1 fruit fly cellular context compared by ENCODE assay signal in genomic region chr3L:8063214-8064156, dm6.
TF ChIP-seq lines count a peak whose summit lies in the region.

Sarm (plus strand) TSS chr3L:8063874.

TF ChIP-seq in whole organism, embryonic, 481 proteins besides CTCF, POLR2A, EP300 and RAD21 (continued from another document and continues in another):
- peak; percentile 41 for TF ChIP-seq lbe (GFP tag; optimal IDR thresholded peaks at IDR 0.05; lab: Kevin White, UChicago)
- TF ChIP-seq Dll (GFP tag; IDR thresholded peaks at IDR 0.05; lab: Robert Waterston, UW; ENCODE audit: partially characterized antibody), result 0 out of 4 replicates have a peak, but pooled peaks have one; percentile 19
- no peak for TF ChIP-seq HLHmδ (GFP tag; optimal IDR thresholded peaks at IDR 0.05; lab: Kevin White, UChicago)
- no peak for TF ChIP-seq Dad (GFP tag; optimal IDR thresholded peaks at IDR 0.05; lab: Kevin White, UChicago)
- TF ChIP-seq Asciz (GFP tag; optimal IDR thresholded peaks at IDR 0.05; lab: Kevin White, UChicago), result peak; percentile 26
- peak; percentile 32 for TF ChIP-seq CG10979 (tag; optimal IDR thresholded peaks at IDR 0.05; lab: Kevin White, UChicago)
- TF ChIP-seq Pdp1 (GFP tag; optimal IDR thresholded peaks at IDR 0.05; lab: Kevin White, UChicago), result peak in 1 of 2 experiments; percentile 37
- TF ChIP-seq dpn (GFP tag; optimal IDR thresholded peaks at IDR 0.05; lab: Kevin White, UChicago), result peak; percentile 20 to 40
- no peak for TF ChIP-seq NK7.1 (GFP tag; optimal IDR thresholded peaks at IDR 0.05; lab: Kevin White, UChicago)
- TF ChIP-seq twi (tag; optimal IDR thresholded peaks at IDR 0.05; lab: Kevin White, UChicago), result peak; percentile 20
- TF ChIP-seq CG17385 (GFP tag; optimal IDR thresholded peaks at IDR 0.05; lab: Kevin White, UChicago), result peak; percentile 51
- no peak for TF ChIP-seq so (GFP tag; IDR thresholded peaks at IDR 0.05; lab: Robert Waterston, UW)
- TF ChIP-seq ewg (GFP tag; optimal IDR thresholded peaks at IDR 0.05; lab: Kevin White, UChicago), result peak; percentile 28
- TF ChIP-seq croc (GFP tag; conservative IDR thresholded peaks at IDR 0.05; lab: Robert Waterston, UW), result no peak
- 0 out of 3 replicates have a peak, but pooled peaks have one; percentile 48 for TF ChIP-seq CG2199 (GFP tag; IDR thresholded peaks at IDR 0.05; lab: Robert Waterston, UW)
- no peak for TF ChIP-seq zfh1 (GFP tag; IDR thresholded peaks at IDR 0.05; lab: Robert Waterston, UW)
- no peak for TF ChIP-seq CG32767 (GFP tag; IDR thresholded peaks at IDR 0.05; lab: Robert Waterston, UW)
- TF ChIP-seq CG9932 (GFP tag; IDR thresholded peaks at IDR 0.05; lab: Robert Waterston, UW), result no peak
- no peak for TF ChIP-seq pan (optimal IDR thresholded peaks at IDR 0.05; lab: Kevin White, UChicago)
- peak in 1 of 2 experiments; percentile 23 for TF ChIP-seq pan (GFP tag; optimal IDR thresholded peaks at IDR 0.05 in 1 of 2, IDR thresholded peaks at IDR 0.05 in 1 of 2)
- TF ChIP-seq Hr39 (optimal IDR thresholded peaks at IDR 0.05; lab: Kevin White, UChicago), result no peak
- no peak for TF ChIP-seq dmrt11E (tag; optimal IDR thresholded peaks at IDR 0.05; lab: Kevin White, UChicago)
- TF ChIP-seq CG5180 (GFP tag; optimal IDR thresholded peaks at IDR 0.05; lab: Kevin White, UChicago), result peak; percentile 33
- peak; percentile 61 for TF ChIP-seq ftz-f1 (GFP tag; optimal IDR thresholded peaks at IDR 0.05; lab: Kevin White, UChicago)
- peak; percentile 70 for TF ChIP-seq Oli (tag; optimal IDR thresholded peaks at IDR 0.05; lab: Kevin White, UChicago)
- peak; percentile 39; the same call in 1 of the 2 replicates for TF ChIP-seq Rfx (GFP tag; IDR thresholded peaks at IDR 0.05; lab: Robert Waterston, UW)
- TF ChIP-seq mam (GFP tag; optimal IDR thresholded peaks at IDR 0.05; lab: Kevin White, UChicago), result no peak
- TF ChIP-seq Six4 (GFP tag; optimal IDR thresholded peaks at IDR 0.05; lab: Kevin White, UChicago), result peak; percentile 52
- TF ChIP-seq CG13424 (tag; optimal IDR thresholded peaks at IDR 0.05; lab: Kevin White, UChicago), result peak; percentile 66
- TF ChIP-seq knrl (GFP tag; IDR thresholded peaks at IDR 0.05; lab: Robert Waterston, UW; ENCODE audit: partially characterized antibody), result no peak
- TF ChIP-seq Dek (tag; optimal IDR thresholded peaks at IDR 0.05; lab: Kevin White, UChicago), result peak; percentile 56
- TF ChIP-seq CG6813 (GFP tag; optimal IDR thresholded peaks at IDR 0.05; lab: Kevin White, UChicago), result no peak
- peak; percentile 41; the same call in 1 of the 2 replicates for TF ChIP-seq Adf1 (GFP tag; IDR thresholded peaks at IDR 0.05; lab: Robert Waterston, UW)
- TF ChIP-seq CG10147 (GFP tag; optimal IDR thresholded peaks at IDR 0.05; lab: Kevin White, UChicago), result peak; percentile 55
- peak; percentile 34 for TF ChIP-seq CG15011 (GFP tag; optimal IDR thresholded peaks at IDR 0.05; lab: Kevin White, UChicago)
- TF ChIP-seq CG30403 (GFP tag; optimal IDR thresholded peaks at IDR 0.05; lab: Kevin White, UChicago), result peak; percentile 63
- TF ChIP-seq gcm (GFP tag; optimal IDR thresholded peaks at IDR 0.05; lab: Kevin White, UChicago), result peak; percentile 29
- TF ChIP-seq lov (optimal IDR thresholded peaks at IDR 0.05; lab: Kevin White, UChicago), result no peak
- TF ChIP-seq lov (GFP tag; IDR thresholded peaks at IDR 0.05; lab: Robert Waterston, UW), result 0 out of 3 replicates have a peak, but pooled peaks have one; percentile 41
- TF ChIP-seq Taf1 (GFP tag; IDR thresholded peaks at IDR 0.05; lab: Robert Waterston, UW), result 0 out of 2 replicates have a peak, but pooled peaks have one; percentile 9
- peak; percentile 3 for TF ChIP-seq Chrac-16 (GFP tag; optimal IDR thresholded peaks at IDR 0.05; lab: Kevin White, UChicago)
- TF ChIP-seq CG11723 (GFP tag; optimal IDR thresholded peaks at IDR 0.05; lab: Kevin White, UChicago), result peak; percentile 12
- TF ChIP-seq slbo (GFP tag; IDR thresholded peaks at IDR 0.05; lab: Robert Waterston, UW), result 0 out of 2 replicates have a peak, but pooled peaks have one; percentile 4
- TF ChIP-seq gem (tag; optimal IDR thresholded peaks at IDR 0.05; lab: Kevin White, UChicago), result peak; percentile 70
- peak; percentile 58 for TF ChIP-seq grau (tag; optimal IDR thresholded peaks at IDR 0.05; lab: Kevin White, UChicago)
- TF ChIP-seq Sox102F (GFP tag; optimal IDR thresholded peaks at IDR 0.05; lab: Kevin White, UChicago), result peak; percentile 39
- TF ChIP-seq CG6689 (GFP tag; IDR thresholded peaks at IDR 0.05; lab: Robert Waterston, UW), result 0 out of 2 replicates have a peak, but pooled peaks have one; percentile 21
- no peak for TF ChIP-seq CG34376 (GFP tag; optimal IDR thresholded peaks at IDR 0.05; lab: Kevin White, UChicago)
- no peak for TF ChIP-seq CG2202 (tag; optimal IDR thresholded peaks at IDR 0.05; lab: Kevin White, UChicago)
- peak; percentile 24 for TF ChIP-seq sd (tag; optimal IDR thresholded peaks at IDR 0.05; lab: Kevin White, UChicago)
- TF ChIP-seq ap (GFP tag; IDR thresholded peaks at IDR 0.05; lab: Robert Waterston, UW), result no peak
- TF ChIP-seq kni (GFP tag; optimal IDR thresholded peaks at IDR 0.05; lab: Kevin White, UChicago), result peak; percentile 39
- TF ChIP-seq al (GFP tag; IDR thresholded peaks at IDR 0.05; lab: Robert Waterston, UW), result no peak
- peak; percentile 12 for TF ChIP-seq CG18476 (GFP tag; optimal IDR thresholded peaks at IDR 0.05; lab: Kevin White, UChicago)
- TF ChIP-seq CoRest (tag; optimal IDR thresholded peaks at IDR 0.05; lab: Kevin White, UChicago), result peak; percentile 75
- peak; percentile 52 for TF ChIP-seq Meics (GFP tag; optimal IDR thresholded peaks at IDR 0.05; lab: Kevin White, UChicago)
- TF ChIP-seq CG10267 (tag; optimal IDR thresholded peaks at IDR 0.05; lab: Kevin White, UChicago), result no peak
- TF ChIP-seq oc (tag; optimal IDR thresholded peaks at IDR 0.05; lab: Kevin White, UChicago), result peak; percentile 77
- peak; percentile 79 for TF ChIP-seq Med (GFP tag; lab: Kevin White, UChicago)
- no peak for TF ChIP-seq pb (GFP tag; optimal IDR thresholded peaks at IDR 0.05; lab: Kevin White, UChicago)
- peak; percentile 15 for TF ChIP-seq Vsx1 (GFP tag; optimal IDR thresholded peaks at IDR 0.05; lab: Kevin White, UChicago)
- TF ChIP-seq CG13775 (GFP tag; optimal IDR thresholded peaks at IDR 0.05; lab: Kevin White, UChicago), result peak; percentile 27
- TF ChIP-seq eve (GFP tag; optimal IDR thresholded peaks at IDR 0.05; lab: Kevin White, UChicago), result peak in 1 of 2 experiments; percentile 73
- TF ChIP-seq CG12769 (tag; optimal IDR thresholded peaks at IDR 0.05; lab: Kevin White, UChicago), result peak; percentile 54
- TF ChIP-seq CG18262 (tag; optimal IDR thresholded peaks at IDR 0.05; lab: Kevin White, UChicago), result peak; percentile 54
- TF ChIP-seq D19A (tag; optimal IDR thresholded peaks at IDR 0.05; lab: Kevin White, UChicago), result peak; percentile 26
- TF ChIP-seq Hmr (GFP tag; optimal IDR thresholded peaks at IDR 0.05; lab: Kevin White, UChicago), result peak; percentile 64
- TF ChIP-seq CG31441 (GFP tag; IDR thresholded peaks at IDR 0.05; lab: Robert Waterston, UW), result peak; percentile 74
- TF ChIP-seq unpg (GFP tag; optimal IDR thresholded peaks at IDR 0.05; lab: Kevin White, UChicago), result no peak
- TF ChIP-seq BtbVII (GFP tag; optimal IDR thresholded peaks at IDR 0.05; lab: Kevin White, UChicago), result peak; percentile 76
- TF ChIP-seq CG12219 (GFP tag; optimal IDR thresholded peaks at IDR 0.05; lab: Kevin White, UChicago), result no peak
- TF ChIP-seq CG15269 (tag; optimal IDR thresholded peaks at IDR 0.05; lab: Kevin White, UChicago), result peak; percentile 60
- TF ChIP-seq CG12104 (GFP tag; optimal IDR thresholded peaks at IDR 0.05; lab: Kevin White, UChicago), result peak; percentile 48
- no peak for TF ChIP-seq CG2116 (GFP tag; optimal IDR thresholded peaks at IDR 0.05; lab: Kevin White, UChicago)
- TF ChIP-seq CG8359 (GFP tag; optimal IDR thresholded peaks at IDR 0.05; lab: Kevin White, UChicago; ENCODE audit: borderline replicate concordance), result peak; percentile 44
- TF ChIP-seq ken (GFP tag; IDR thresholded peaks at IDR 0.05; lab: Robert Waterston, UW), result 0 out of 3 replicates have a peak, but pooled peaks have one; percentile 25
- TF ChIP-seq scrt (GFP tag; optimal IDR thresholded peaks at IDR 0.05; lab: Kevin White, UChicago), result peak; percentile 25
- peak; percentile 10 for TF ChIP-seq CG1602 (GFP tag; optimal IDR thresholded peaks at IDR 0.05; lab: Kevin White, UChicago)
- no peak for TF ChIP-seq Lpt (GFP tag; optimal IDR thresholded peaks at IDR 0.05; lab: Kevin White, UChicago)
- TF ChIP-seq HLH54F (GFP tag; optimal IDR thresholded peaks at IDR 0.05; lab: Kevin White, UChicago), result peak; percentile 23
- peak; percentile 20 for TF ChIP-seq CG18599 (GFP tag; optimal IDR thresholded peaks at IDR 0.05; lab: Kevin White, UChicago)
- no peak for TF ChIP-seq CG7928 (GFP tag; optimal IDR thresholded peaks at IDR 0.05; lab: Kevin White, UChicago)
- no peak for TF ChIP-seq D (optimal IDR thresholded peaks at IDR 0.05; lab: Kevin White, UChicago)
- TF ChIP-seq D (GFP tag; optimal IDR thresholded peaks at IDR 0.05; lab: Kevin White, UChicago), result peak; percentile 35
- TF ChIP-seq CG16815 (GFP tag; optimal IDR thresholded peaks at IDR 0.05; lab: Kevin White, UChicago), result peak; percentile 16
- peak; percentile 19 for TF ChIP-seq CG4820 (GFP tag; optimal IDR thresholded peaks at IDR 0.05; lab: Kevin White, UChicago)
- peak; percentile 17 for TF ChIP-seq CG8290 (GFP tag; optimal IDR thresholded peaks at IDR 0.05; lab: Kevin White, UChicago)
- peak in 1 of 2 experiments; percentile 62 for TF ChIP-seq CG8290 (tag; optimal IDR thresholded peaks at IDR 0.05; lab: Kevin White, UChicago)
- TF ChIP-seq Stat92E (GFP tag; optimal IDR thresholded peaks at IDR 0.05; lab: Kevin White, UChicago), result peak in 1 of 3 experiments; percentile 25
- TF ChIP-seq CG2678 (tag; optimal IDR thresholded peaks at IDR 0.05; lab: Kevin White, UChicago), result peak; percentile 63
- no peak for TF ChIP-seq pho (GFP tag; optimal IDR thresholded peaks at IDR 0.05; lab: Kevin White, UChicago)
- peak; percentile 35 to 65 for TF ChIP-seq Trl (optimal IDR thresholded peaks at IDR 0.05; lab: Kevin White, UChicago)
- TF ChIP-seq Trl (GFP tag; optimal IDR thresholded peaks at IDR 0.05; lab: Kevin White, UChicago), result no peak
- TF ChIP-seq NfI (GFP tag; optimal IDR thresholded peaks at IDR 0.05; lab: Kevin White, UChicago), result peak; percentile 50
- no peak for TF ChIP-seq vnd (GFP tag; IDR thresholded peaks at IDR 0.05; lab: Robert Waterston, UW; ENCODE audit: partially characterized antibody)
- peak; percentile 29 for TF ChIP-seq CG1603 (tag; optimal IDR thresholded peaks at IDR 0.05; lab: Kevin White, UChicago)
- no peak for TF ChIP-seq Sin3A (optimal IDR thresholded peaks at IDR 0.05; lab: Kevin White, UChicago)
- TF ChIP-seq CG10274 (GFP tag; optimal IDR thresholded peaks at IDR 0.05; lab: Kevin White, UChicago), result peak; percentile 40
- peak; percentile 64 for TF ChIP-seq lab (GFP tag; optimal IDR thresholded peaks at IDR 0.05; lab: Kevin White, UChicago)
- peak; percentile 19 for TF ChIP-seq dm (GFP tag; optimal IDR thresholded peaks at IDR 0.05; lab: Kevin White, UChicago)
- peak; percentile 3 for TF ChIP-seq Lhr (GFP tag; optimal IDR thresholded peaks at IDR 0.05; lab: Kevin White, UChicago)
- TF ChIP-seq lola (GFP tag; optimal IDR thresholded peaks at IDR 0.05; lab: Kevin White, UChicago), result peak in 1 of 3 experiments; percentile 43
- TF ChIP-seq CG1233 (GFP tag; optimal IDR thresholded peaks at IDR 0.05; lab: Kevin White, UChicago), result no peak
- no peak for TF ChIP-seq CG13123 (GFP tag; optimal IDR thresholded peaks at IDR 0.05; lab: Kevin White, UChicago)
- TF ChIP-seq Nf-YB (GFP tag; optimal IDR thresholded peaks at IDR 0.05; lab: Kevin White, UChicago), result peak; percentile 45
- TF ChIP-seq psq (GFP tag; optimal IDR thresholded peaks at IDR 0.05; lab: Kevin White, UChicago), result no peak
- peak in 1 of 2 experiments; percentile 67 for TF ChIP-seq Hr51 (GFP tag; optimal IDR thresholded peaks at IDR 0.05; lab: Kevin White, UChicago)
- no peak for TF ChIP-seq TFAM (GFP tag; optimal IDR thresholded peaks at IDR 0.05; lab: Kevin White, UChicago)
- peak; percentile 70 for TF ChIP-seq CG1529 (GFP tag; optimal IDR thresholded peaks at IDR 0.05; lab: Kevin White, UChicago)
- TF ChIP-seq CG4617 (GFP tag; optimal IDR thresholded peaks at IDR 0.05; lab: Kevin White, UChicago; ENCODE audit: borderline replicate concordance), result no peak
- TF ChIP-seq nom (GFP tag; optimal IDR thresholded peaks at IDR 0.05; lab: Kevin White, UChicago), result peak; percentile 25
- TF ChIP-seq CG6765 (GFP tag; optimal IDR thresholded peaks at IDR 0.05; lab: Kevin White, UChicago), result no peak
- TF ChIP-seq tio (GFP tag; optimal IDR thresholded peaks at IDR 0.05; lab: Kevin White, UChicago), result peak; percentile 36
- TF ChIP-seq ci (GFP tag; IDR thresholded peaks at IDR 0.05; lab: Robert Waterston, UW), result no peak; the same call in 1 of the 3 replicates
- TF ChIP-seq seq (GFP tag; IDR thresholded peaks at IDR 0.05; lab: Robert Waterston, UW), result 0 out of 2 replicates have a peak, but pooled peaks have one; percentile 26
- TF ChIP-seq HmgD (GFP tag; optimal IDR thresholded peaks at IDR 0.05; lab: Kevin White, UChicago), result no peak
- TF ChIP-seq vvl (GFP tag; IDR thresholded peaks at IDR 0.05; lab: Robert Waterston, UW), result peak; percentile 24; the same call in 1 of the 2 replicates
- TF ChIP-seq CG7372 (GFP tag; IDR thresholded peaks at IDR 0.05; lab: Robert Waterston, UW), result no peak
- TF ChIP-seq abd-A (tag; optimal IDR thresholded peaks at IDR 0.05; lab: Kevin White, UChicago), result peak; percentile 13
- no peak for TF ChIP-seq CG18764 (GFP tag; optimal IDR thresholded peaks at IDR 0.05; lab: Kevin White, UChicago)
- TF ChIP-seq CG4282 (GFP tag; optimal IDR thresholded peaks at IDR 0.05; lab: Kevin White, UChicago), result no peak
- TF ChIP-seq CG18619 (GFP tag; optimal IDR thresholded peaks at IDR 0.05; lab: Kevin White, UChicago), result peak; percentile 43
- TF ChIP-seq Opbp (GFP tag; IDR thresholded peaks at IDR 0.05; lab: Robert Waterston, UW; ENCODE audit: partially characterized antibody), result 0 out of 3 replicates have a peak, but pooled peaks have one; percentile 45
- no peak for TF ChIP-seq BEAF-32 (GFP tag; optimal IDR thresholded peaks at IDR 0.05; lab: Kevin White, UChicago)
- no peak for TF ChIP-seq Aef1 (GFP tag; IDR thresholded peaks at IDR 0.05; lab: Robert Waterston, UW)
- no peak for TF ChIP-seq Dp (GFP tag; optimal IDR thresholded peaks at IDR 0.05; lab: Kevin White, UChicago)
- peak; percentile 72 for TF ChIP-seq sr (GFP tag; IDR thresholded peaks at IDR 0.05; lab: Robert Waterston, UW)
- TF ChIP-seq cg (GFP tag; optimal IDR thresholded peaks at IDR 0.05; lab: Kevin White, UChicago), result peak; percentile 70
- peak; percentile 33; the same call in 1 of the 2 replicates for TF ChIP-seq Bgb (GFP tag; IDR thresholded peaks at IDR 0.05; lab: Robert Waterston, UW; ENCODE audit: partially characterized antibody)
